Fruit fly (Drosophila melanogaster): Measurements from ENCODE around the gene Slh.

The Slh gene

DNA sequence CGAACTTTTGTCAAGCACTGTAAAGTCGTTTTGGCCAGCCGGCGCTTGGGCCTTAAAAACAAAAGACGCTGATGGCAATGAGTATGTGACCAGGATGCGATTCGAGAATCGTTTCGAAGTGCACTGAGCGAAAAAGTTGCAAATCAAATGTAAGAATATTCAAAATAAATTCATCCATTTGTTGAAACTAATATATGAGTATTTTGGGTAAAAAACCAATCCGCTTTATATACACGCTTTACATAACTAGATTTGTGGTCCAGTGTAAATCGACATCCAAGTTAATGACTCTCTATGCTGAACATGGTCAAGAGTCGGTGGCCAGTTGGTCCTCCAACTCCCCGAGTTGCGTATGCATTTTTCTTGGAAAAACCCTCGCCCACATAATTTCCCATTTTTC, 7.2 kb downstream of the Slh start:
- TF ChIP-seq woc (GFP tag; optimal IDR thresholded peaks at IDR 0.05) (no peak), Rel (GFP tag; optimal IDR thresholded peaks at IDR 0.05) (no peak), Rel (tag; optimal IDR thresholded peaks at IDR 0.05) (no peak), HLH106 (tag; optimal IDR thresholded peaks at IDR 0.05) (no peak), Jra (GFP tag; optimal IDR thresholded peaks at IDR 0.05) (no peak), dl (GFP tag; optimal IDR thresholded peaks at IDR 0.05; ENCODE audit: insufficient read depth in 1 of 2, partially characterized antibody in 2 of 2) (no peak), dsf (GFP tag; optimal IDR thresholded peaks at IDR 0.05; ENCODE audit: borderline replicate concordance) (no peak), Hnf4 (GFP tag; optimal IDR thresholded peaks at IDR 0.05) (no peak), psq (GFP tag; optimal IDR thresholded peaks at IDR 0.05) (no peak), CG32264 (GFP tag; optimal IDR thresholded peaks at IDR 0.05) (no peak), CG9705 (GFP tag; optimal IDR thresholded peaks at IDR 0.05) (no peak), sv (GFP tag; optimal IDR thresholded peaks at IDR 0.05) (no peak), Dif (GFP tag; optimal IDR thresholded peaks at IDR 0.05; ENCODE audit: partially characterized antibody) (no peak), foxo (GFP tag; optimal IDR thresholded peaks at IDR 0.05) (peak in 1 of 2 experiments; percentile 29), rgr (GFP tag; optimal IDR thresholded peaks at IDR 0.05) (peak; percentile 34), sage (GFP tag; optimal IDR thresholded peaks at IDR 0.05) (no peak), ey (GFP tag; optimal IDR thresholded peaks at IDR 0.05) (peak; percentile 27), Dfd (GFP tag; optimal IDR thresholded peaks at IDR 0.05) (no peak), fru (GFP tag; optimal IDR thresholded peaks at IDR 0.05) (peak; percentile 28), brk (GFP tag; optimal IDR thresholded peaks at IDR 0.05) (no peak), h (GFP tag; optimal IDR thresholded peaks at IDR 0.05) (peak; percentile 49)

DNA sequence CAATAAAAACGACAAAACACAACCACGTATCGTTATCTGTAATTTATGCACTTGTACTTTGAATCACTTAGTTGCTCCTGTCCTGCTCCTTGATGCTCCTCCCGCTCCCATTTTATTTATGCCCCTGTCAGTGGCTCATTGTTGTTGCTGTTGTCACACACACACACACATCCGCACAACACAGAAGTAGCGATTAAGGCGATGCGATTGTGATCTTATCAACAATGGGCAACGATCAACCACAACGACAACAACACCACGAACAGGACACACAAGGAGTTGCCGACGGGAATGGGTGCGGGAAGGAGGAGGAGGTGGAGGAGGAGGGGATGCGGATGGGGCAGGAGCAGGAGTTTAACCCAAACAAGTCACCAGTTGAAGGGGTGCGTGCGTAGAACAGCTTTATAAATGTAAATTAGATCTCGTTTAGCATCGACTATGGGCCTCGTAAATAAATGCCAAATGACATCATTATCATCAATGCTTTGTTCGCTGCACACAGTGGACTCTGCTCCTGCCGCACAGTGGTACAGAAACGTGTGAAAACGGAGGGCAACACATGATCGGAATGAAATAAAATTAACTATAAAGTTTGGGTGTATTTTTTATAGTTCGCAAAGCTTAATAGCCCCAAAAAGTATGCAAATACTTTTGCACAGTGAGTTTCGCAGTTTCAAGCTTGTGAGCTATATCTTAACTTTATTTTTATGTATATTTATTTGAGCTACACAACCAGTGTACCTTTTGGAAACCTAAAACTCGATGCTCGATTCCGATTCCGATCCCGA, 8.6 kb downstream of the Slh start:
- TF ChIP-seq pan (optimal IDR thresholded peaks at IDR 0.05), result no peak
- TF ChIP-seq sage (GFP tag; optimal IDR thresholded peaks at IDR 0.05), result peak; percentile 9
- no peak for TF ChIP-seq jim (GFP tag; optimal IDR thresholded peaks at IDR 0.05)
- TF ChIP-seq rgr (GFP tag; optimal IDR thresholded peaks at IDR 0.05), result peak; percentile 29
- TF ChIP-seq woc (GFP tag; optimal IDR thresholded peaks at IDR 0.05), result peak; percentile 16
- TF ChIP-seq CrebA (GFP tag; optimal IDR thresholded peaks at IDR 0.05; ENCODE audit: borderline replicate concordance), result no peak
- TF ChIP-seq Hnf4 (GFP tag; optimal IDR thresholded peaks at IDR 0.05), result peak; percentile 11
- no peak for TF ChIP-seq N (GFP tag; optimal IDR thresholded peaks at IDR 0.05)
- TF ChIP-seq Dif (GFP tag; optimal IDR thresholded peaks at IDR 0.05; ENCODE audit: partially characterized antibody), result no peak
- no peak for TF ChIP-seq CG32264 (GFP tag; optimal IDR thresholded peaks at IDR 0.05)
- no peak for TF ChIP-seq dl (GFP tag; optimal IDR thresholded peaks at IDR 0.05; ENCODE audit: insufficient read depth in 1 of 2, partially characterized antibody in 2 of 2)
- TF ChIP-seq Rel (GFP tag; optimal IDR thresholded peaks at IDR 0.05), result no peak
- no peak for TF ChIP-seq Rel (tag; optimal IDR thresholded peaks at IDR 0.05)
- no peak for TF ChIP-seq lola (GFP tag; optimal IDR thresholded peaks at IDR 0.05)
- no peak for TF ChIP-seq Abd-B (GFP tag; optimal IDR thresholded peaks at IDR 0.05)
- TF ChIP-seq fru (GFP tag; optimal IDR thresholded peaks at IDR 0.05), result peak; percentile 57
- peak; percentile 13 for TF ChIP-seq psq (GFP tag; optimal IDR thresholded peaks at IDR 0.05)
- TF ChIP-seq foxo (GFP tag; optimal IDR thresholded peaks at IDR 0.05), result peak in 1 of 2 experiments; percentile 50
- no peak for TF ChIP-seq dsf (GFP tag; optimal IDR thresholded peaks at IDR 0.05; ENCODE audit: borderline replicate concordance)
- no peak for TF ChIP-seq Hr78 (GFP tag; optimal IDR thresholded peaks at IDR 0.05)
- no peak for TF ChIP-seq CG9705 (GFP tag; optimal IDR thresholded peaks at IDR 0.05)
- TF ChIP-seq Myc (optimal IDR thresholded peaks at IDR 0.05), result no peak
- no peak for TF ChIP-seq sv (GFP tag; optimal IDR thresholded peaks at IDR 0.05)
- peak; percentile 56 for TF ChIP-seq h (GFP tag; optimal IDR thresholded peaks at IDR 0.05)
- TF ChIP-seq Jra (GFP tag; optimal IDR thresholded peaks at IDR 0.05), result no peak
- peak; percentile 15 for TF ChIP-seq dmrt93B (GFP tag; optimal IDR thresholded peaks at IDR 0.05)
- no peak for TF ChIP-seq Dfd (GFP tag; optimal IDR thresholded peaks at IDR 0.05)
- peak; percentile 55 for TF ChIP-seq HLH106 (tag; optimal IDR thresholded peaks at IDR 0.05)
- no peak for TF ChIP-seq usp (GFP tag; optimal IDR thresholded peaks at IDR 0.05)
- no peak for TF ChIP-seq tai (GFP tag; optimal IDR thresholded peaks at IDR 0.05)
- peak; percentile 21 for TF ChIP-seq Sp1 (GFP tag; optimal IDR thresholded peaks at IDR 0.05)
- peak; percentile 9 for TF ChIP-seq OdsH (GFP tag; optimal IDR thresholded peaks at IDR 0.05)
- no peak for TF ChIP-seq brk (GFP tag; optimal IDR thresholded peaks at IDR 0.05)
- no peak for TF ChIP-seq Vsx2 (GFP tag; optimal IDR thresholded peaks at IDR 0.05; ENCODE audit: partially characterized antibody)
- peak; percentile 32 for TF ChIP-seq ey (GFP tag; optimal IDR thresholded peaks at IDR 0.05)
- TF ChIP-seq GATAd (GFP tag; optimal IDR thresholded peaks at IDR 0.05), result no peak
- TF ChIP-seq br (GFP tag; optimal IDR thresholded peaks at IDR 0.05), result peak; percentile 30
- TF ChIP-seq Hr83 (GFP tag; optimal IDR thresholded peaks at IDR 0.05; ENCODE audit: poor library complexity, severe bottlenecking), result no peak
- TF ChIP-seq Mio (GFP tag; optimal IDR thresholded peaks at IDR 0.05), result no peak

Measured in whole organism, wandering third instar larva.